Worm (Caenorhabditis elegans) whole organism, late embryonic: ENCODE measurements around the gene cpl-1.

Experiments
- F13H6.1 ChIP-seq: sonication (generic microtip); optimal IDR thresholded peaks from 2 replicates; lab custom pipeline; 2016; ENCODE audit warnings: missing genetic modification characterization, missing compliant biosample characterization
- ceh-48 ChIP-seq: sonication (generic microtip); optimal IDR thresholded peaks from 2 replicates; lab custom pipeline; 2016; ENCODE audit warnings: missing genetic modification characterization, inconsistent platforms, missing compliant biosample characterization
- elt-2 ChIP-seq: sonication (generic microtip); optimal IDR thresholded peaks from 2 replicates; lab custom pipeline; 2016; ENCODE audit warnings: missing genetic modification reagents, missing genetic modification characterization, missing compliant biosample characterization
- ets-4 ChIP-seq: sonication (generic microtip); optimal IDR thresholded peaks from 2 replicates; lab custom pipeline; 2016; ENCODE audit warnings: missing genetic modification characterization, missing compliant biosample characterization
- pha-2 ChIP-seq: sonication (generic microtip); optimal IDR thresholded peaks from 2 replicates; lab custom pipeline; 2017; ENCODE audit warnings: mild to moderate bottlenecking, missing genetic modification characterization, missing compliant biosample characterization
- rnt-1 ChIP-seq: sonication (generic microtip); optimal IDR thresholded peaks from 2 replicates; lab custom pipeline; 2016; ENCODE audit warnings: missing genetic modification characterization, missing compliant biosample characterization
- unc-86 ChIP-seq: sonication (generic microtip); optimal IDR thresholded peaks from 2 replicates; lab custom pipeline; 2016; ENCODE audit warnings: missing genetic modification characterization, missing compliant biosample characterization

ce11 chrV:16589488-16589887, 5.7 kb downstream of the cpl-1 start:
- no peak for TF ChIP-seq elt-2 (tag; lab: Kevin White, UChicago)
- TF ChIP-seq pha-2, result no peak
- TF ChIP-seq ceh-48 (tag; lab: Kevin White, UChicago), result no peak
- no peak for TF ChIP-seq ets-4 (tag; lab: Kevin White, UChicago)
- no peak for TF ChIP-seq rnt-1 (tag; lab: Kevin White, UChicago)
- no peak for TF ChIP-seq F13H6.1 (tag; lab: Kevin White, UChicago)
- no peak for TF ChIP-seq unc-86 (tag; lab: Kevin White, UChicago)
